Worm (Caenorhabditis elegans): ENCODE measurements around the gene Y62F5A.10.

Gene Y62F5A.10

ce11 chrII:11534429-11535099 is 13.2 kb downstream of the Y62F5A.10 start, which contains the start of gene Y62F5A.12:
Y62F5A.12 (minus strand) TSS chrII:11534479.
- peak; percentile 98 for TF ChIP-seq ceh-14 (tag; optimal IDR thresholded peaks at IDR 0.05)
- peak; percentile 9 for TF ChIP-seq sdc-2 (tag; optimal IDR thresholded peaks at IDR 0.05)
- TF ChIP-seq Y22D7AL.16 (tag; optimal IDR thresholded peaks at IDR 0.05): peak; percentile 5
- peak; percentile 62 for TF ChIP-seq hlh-6 (tag; optimal IDR thresholded peaks at IDR 0.05)
- TF ChIP-seq fkh-6 (tag; optimal IDR thresholded peaks at IDR 0.05): peak; percentile 57
- TF ChIP-seq dmd-4 (tag; optimal IDR thresholded peaks at IDR 0.05; ENCODE audit: borderline replicate concordance): peak; percentile 94
- peak; percentile 78 for TF ChIP-seq ahr-1 (tag; optimal IDR thresholded peaks at IDR 0.05)
- TF ChIP-seq unc-86 (tag; optimal IDR thresholded peaks at IDR 0.05): peak; percentile 79
- TF ChIP-seq elt-4 (tag; optimal IDR thresholded peaks at IDR 0.05): peak; percentile 79
- peak; percentile 81 for TF ChIP-seq ceh-19 (GFP tag; optimal IDR thresholded peaks at IDR 0.05)
- TF ChIP-seq F13H6.1 (tag; optimal IDR thresholded peaks at IDR 0.05): peak; percentile 96
- TF ChIP-seq mec-3 (tag; optimal IDR thresholded peaks at IDR 0.05; ENCODE audit: borderline replicate concordance): peak; percentile 97
- peak; percentile 72 for TF ChIP-seq hlh-13 (GFP tag; optimal IDR thresholded peaks at IDR 0.05)
- TF ChIP-seq lim-6 (tag; optimal IDR thresholded peaks at IDR 0.05): peak; percentile 98
- TF ChIP-seq pqm-1 (tag; optimal IDR thresholded peaks at IDR 0.05): peak; percentile 89
- peak; percentile 18 for TF ChIP-seq K02D7.2 (tag; optimal IDR thresholded peaks at IDR 0.05)
- peak; percentile 83 for TF ChIP-seq unc-3 (GFP tag; conservative IDR thresholded peaks at IDR 0.05)
- TF ChIP-seq unc-3 (tag; optimal IDR thresholded peaks at IDR 0.05): peak; percentile 66
- TF ChIP-seq T23F11.4 (GFP tag; optimal IDR thresholded peaks at IDR 0.05): peak; percentile 8
- peak; percentile 99 for TF ChIP-seq tbx-2 (tag; optimal IDR thresholded peaks at IDR 0.05)
- peak; percentile 54 for TF ChIP-seq sox-4 (tag; optimal IDR thresholded peaks at IDR 0.05)
- peak; percentile 79 for TF ChIP-seq elt-2 (tag; optimal IDR thresholded peaks at IDR 0.05)
- TF ChIP-seq nfya-1 (tag; optimal IDR thresholded peaks at IDR 0.05): peak; percentile 35
- peak; percentile 96 for TF ChIP-seq pag-3 (tag; optimal IDR thresholded peaks at IDR 0.05; ENCODE audit: borderline replicate concordance)
- peak; percentile 97 for TF ChIP-seq C08G9.2 (tag; optimal IDR thresholded peaks at IDR 0.05)
- TF ChIP-seq pha-2 (tag; optimal IDR thresholded peaks at IDR 0.05): peak; percentile 49
- TF ChIP-seq sox-2 (GFP tag; IDR thresholded peaks at IDR 0.05): peak; percentile 35; the same call in 1 of the 2 replicates
- peak; percentile 94 for TF ChIP-seq fax-1 (tag; optimal IDR thresholded peaks at IDR 0.05)
- TF ChIP-seq ttx-3 (tag; optimal IDR thresholded peaks at IDR 0.05): peak; percentile 30
- peak; percentile 90 for TF ChIP-seq ceh-45 (GFP tag; IDR thresholded peaks at IDR 0.05)
- peak; percentile 100 for TF ChIP-seq ceh-31 (tag; optimal IDR thresholded peaks at IDR 0.05)
- TF ChIP-seq gmeb-2 (tag; optimal IDR thresholded peaks at IDR 0.05): peak; percentile 65
- TF ChIP-seq hlh-15 (tag; optimal IDR thresholded peaks at IDR 0.05): peak; percentile 64
- peak; percentile 52 for TF ChIP-seq madf-2 (tag; optimal IDR thresholded peaks at IDR 0.05)
- peak; percentile 98 for TF ChIP-seq rnt-1 (tag; optimal IDR thresholded peaks at IDR 0.05)
- TF ChIP-seq zip-5 (tag; optimal IDR thresholded peaks at IDR 0.05): peak; percentile 92
- TF ChIP-seq ceh-6 (GFP tag; optimal IDR thresholded peaks at IDR 0.05): peak; percentile 45
- TF ChIP-seq syd-9 (tag; optimal IDR thresholded peaks at IDR 0.05): peak; percentile 85
- TF ChIP-seq ztf-16 (tag; optimal IDR thresholded peaks at IDR 0.05): peak; percentile 78
- peak; percentile 88 for TF ChIP-seq unc-42 (tag; optimal IDR thresholded peaks at IDR 0.05)
- peak; percentile 41 for TF ChIP-seq C38D4.7 (GFP tag; optimal IDR thresholded peaks at IDR 0.05)
- TF ChIP-seq ceh-18 (tag; optimal IDR thresholded peaks at IDR 0.05): peak; percentile 89
- peak; percentile 95 for TF ChIP-seq ceh-2 (tag; optimal IDR thresholded peaks at IDR 0.05)
- TF ChIP-seq lin-11 (tag; optimal IDR thresholded peaks at IDR 0.05): peak; percentile 22
- peak; percentile 95 for TF ChIP-seq ceh-34 (tag; optimal IDR thresholded peaks at IDR 0.05)
- TF ChIP-seq ref-2 (tag; optimal IDR thresholded peaks at IDR 0.05): peak; percentile 98
- TF ChIP-seq hlh-8 (tag; optimal IDR thresholded peaks at IDR 0.05): peak; percentile 89
- peak; percentile 92 for TF ChIP-seq tbx-7 (tag; optimal IDR thresholded peaks at IDR 0.05)
- TF ChIP-seq ceh-48 (tag; optimal IDR thresholded peaks at IDR 0.05): peak; percentile 35
- TF ChIP-seq ets-4 (tag; optimal IDR thresholded peaks at IDR 0.05): peak; percentile 97
- peak; percentile 21 for TF ChIP-seq che-1 (tag; optimal IDR thresholded peaks at IDR 0.05)

All from whole organism, late embryonic.